Worm (Caenorhabditis elegans): Measurements from ENCODE around the gene F54C8.1.
"Not testable (repeated sequence)": the region's sequence is repeated elsewhere in the genome, so short reads cannot be mapped to it uniquely, and the experiment has no call there.

- TF ChIP-seq him-1 (tag; optimal IDR thresholded peaks at IDR 0.05); sdz-38 (tag; optimal IDR thresholded peaks at IDR 0.05); nhr-27 (tag; optimal IDR thresholded peaks at IDR 0.05); Y53G8AR.9 (GFP tag; conservative IDR thresholded peaks at IDR 0.05): not testable (repeated sequence)
- peak; percentile 78 for TF ChIP-seq Y67H2A.10 (GFP tag; conservative IDR thresholded peaks at IDR 0.05)
These were observed 31.2 kb upstream of the F54C8.1 start for ce11 chrIII:9408304-9408703.
